Fruit fly (Drosophila melanogaster) Kc167 (cell line): ENCODE measurements around the gene Cpr67Fa2.

ENCODE experiments used
- Myc ChIP-seq: fragments of >200 bp; optimal IDR thresholded peaks from 2 replicates; lab custom pipeline; 2017; ENCODE audit warnings: missing external identifiers
- Sin3A ChIP-seq: fragments of >200 bp; optimal IDR thresholded peaks from 2 replicates; lab custom pipeline; 2018; ENCODE audit warnings: missing external identifiers
- h ChIP-seq: fragments of >200 bp; optimal IDR thresholded peaks from 3 replicates; lab custom pipeline; 2018; ENCODE audit warnings: missing external identifiers
- insv ChIP-seq: fragments of >200 bp; optimal IDR thresholded peaks from 3 replicates; lab custom pipeline; 2018; ENCODE audit warnings: missing external identifiers
- psq ChIP-seq: fragments of >200 bp; optimal IDR thresholded peaks from 2 replicates; lab custom pipeline; 2017; ENCODE audit warnings: missing external identifiers
- ttk ChIP-seq: sonication (Bioruptor generic); optimal IDR thresholded peaks from 2 replicates; lab custom pipeline; 2017; ENCODE audit warnings: missing external identifiers

The Cpr67Fa2 gene

DNA sequence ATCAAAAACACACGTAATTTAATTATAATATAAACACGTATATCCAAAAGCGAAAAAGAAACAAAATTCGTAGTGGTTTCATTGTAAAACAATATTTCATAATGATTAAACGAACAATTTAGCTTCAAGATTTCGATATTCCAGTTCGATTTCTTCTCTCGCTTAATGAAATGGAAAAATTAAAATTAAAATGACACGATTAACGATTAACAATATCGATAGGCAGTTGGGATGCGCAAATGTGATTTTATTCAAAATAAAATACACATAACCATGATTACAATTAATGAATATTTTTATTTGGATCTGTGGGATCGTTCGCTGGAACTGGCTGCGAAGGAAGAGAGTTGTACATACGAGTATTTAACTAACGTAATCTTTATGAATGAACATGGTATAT is 15.5 kb upstream of the Cpr67Fa2 start:
- no peak for TF ChIP-seq insv (lab: Kevin White, UChicago)
- TF ChIP-seq Sin3A (lab: Kevin White, UChicago), result no peak
- no peak for TF ChIP-seq ttk (lab: Kevin White, UChicago)
- TF ChIP-seq Myc (lab: Kevin White, UChicago), result no peak

DNA sequence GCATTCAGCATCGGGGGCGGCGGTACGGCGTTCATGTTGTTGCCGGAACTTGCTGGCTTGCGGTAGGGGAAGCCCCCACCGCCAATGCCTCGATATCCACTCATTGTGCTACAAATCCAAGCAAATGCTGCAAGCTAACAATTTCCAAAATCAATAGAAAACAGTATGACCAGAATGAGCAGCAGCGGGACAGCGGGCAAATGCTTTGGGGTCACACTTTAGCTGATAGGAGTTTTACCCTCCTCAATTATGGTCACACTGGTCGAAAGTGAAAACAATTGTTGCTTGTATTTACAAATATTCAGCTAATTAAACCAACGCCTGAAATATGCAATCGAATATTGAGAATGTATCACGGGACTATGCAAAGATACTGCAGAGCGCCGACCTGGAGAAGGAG is 12.7 kb upstream of the Cpr67Fa2 start, which contains the start of the genes CG6418 and Blos4:
TSS of gene CG6418 (minus strand) at position 196 of the 400 bp plus-strand sequence.
TSS of gene Blos4 (plus strand) at position 244 of the 400 bp plus-strand sequence.
- TF ChIP-seq Myc (lab: Kevin White, UChicago), result no peak
- TF ChIP-seq h (lab: Kevin White, UChicago), result no peak
- TF ChIP-seq Sin3A (lab: Kevin White, UChicago), result no peak
- TF ChIP-seq ttk (lab: Kevin White, UChicago), result no peak
- TF ChIP-seq psq (lab: Kevin White, UChicago), result no peak
- TF ChIP-seq insv (lab: Kevin White, UChicago), result no peak

DNA sequence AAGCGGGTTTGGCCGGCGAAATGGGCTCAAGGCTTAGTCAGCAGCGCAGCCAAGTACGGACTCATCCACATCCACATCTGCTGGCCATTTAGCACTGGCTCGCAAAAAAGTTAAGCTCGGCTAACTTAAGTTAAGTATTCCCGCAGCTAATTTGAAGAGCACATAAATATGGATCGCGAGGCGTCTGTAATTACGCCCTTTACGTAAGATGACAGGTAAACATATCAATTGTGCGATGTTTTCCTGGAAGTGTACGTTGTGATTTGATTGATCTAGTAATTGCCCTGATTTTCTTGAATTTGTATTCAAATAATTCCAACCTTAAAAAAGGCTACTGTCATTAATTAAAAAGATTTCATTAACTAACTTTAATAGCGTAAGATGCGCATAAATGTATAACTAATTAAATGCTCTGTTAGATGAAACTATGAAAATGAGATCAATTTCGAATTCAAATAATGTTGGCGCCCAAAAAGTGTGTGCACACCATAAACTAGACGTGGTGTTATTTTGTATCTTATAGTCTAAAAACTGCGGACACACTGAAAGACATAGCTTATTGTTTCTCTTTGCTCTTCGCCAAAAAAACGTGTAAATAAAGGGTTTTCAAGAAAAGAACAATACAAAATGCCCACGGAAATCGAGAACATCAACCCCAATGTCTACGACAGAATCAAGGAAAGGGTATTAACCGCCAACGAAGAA is 9.0 kb upstream of the Cpr67Fa2 start, which contains the start of the genes CG6409 and galla-2:
TSS of gene CG6409 (minus strand) at position 51 of the 705 bp plus-strand sequence.
TSS of gene galla-2 (plus strand) at position 555 of the 705 bp plus-strand sequence.
- no peak for TF ChIP-seq psq (lab: Kevin White, UChicago)
- TF ChIP-seq Sin3A (lab: Kevin White, UChicago), result no peak
- TF ChIP-seq ttk (lab: Kevin White, UChicago), result no peak
- no peak for TF ChIP-seq h (lab: Kevin White, UChicago)
- TF ChIP-seq Myc (lab: Kevin White, UChicago), result no peak
- no peak for TF ChIP-seq insv (lab: Kevin White, UChicago)

DNA sequence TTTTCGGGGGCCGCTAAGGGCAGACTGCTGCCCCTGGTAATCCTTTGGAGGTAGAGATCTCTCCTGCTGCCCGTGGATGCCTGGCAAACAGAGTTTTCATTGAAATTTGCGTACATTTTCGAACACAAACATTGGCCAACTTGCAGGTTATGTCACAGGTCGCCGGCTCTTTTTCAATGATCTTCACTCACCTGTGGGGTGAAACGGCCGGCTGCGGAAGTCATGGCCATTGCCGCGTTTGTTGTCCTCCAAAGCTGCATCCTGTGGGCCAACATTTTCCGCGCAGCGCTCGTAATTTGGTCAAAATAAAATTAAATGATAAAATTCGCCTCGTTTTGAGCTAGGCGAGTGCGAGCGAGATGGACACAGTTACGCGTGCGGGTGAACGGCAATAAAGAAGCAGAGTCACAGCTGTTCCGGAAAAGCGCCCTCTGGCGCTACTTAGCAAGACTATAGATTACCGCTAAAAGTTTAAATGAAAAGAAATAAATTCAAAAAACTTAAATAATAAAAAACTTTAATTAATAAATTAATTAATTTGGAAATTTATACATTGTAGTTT is 5.7 kb upstream of the Cpr67Fa2 start:
- TF ChIP-seq ttk (lab: Kevin White, UChicago) (no peak), h (lab: Kevin White, UChicago) (no peak), Myc (lab: Kevin White, UChicago) (no peak), Sin3A (lab: Kevin White, UChicago) (no peak), psq (lab: Kevin White, UChicago) (no peak), insv (lab: Kevin White, UChicago) (no peak)

DNA sequence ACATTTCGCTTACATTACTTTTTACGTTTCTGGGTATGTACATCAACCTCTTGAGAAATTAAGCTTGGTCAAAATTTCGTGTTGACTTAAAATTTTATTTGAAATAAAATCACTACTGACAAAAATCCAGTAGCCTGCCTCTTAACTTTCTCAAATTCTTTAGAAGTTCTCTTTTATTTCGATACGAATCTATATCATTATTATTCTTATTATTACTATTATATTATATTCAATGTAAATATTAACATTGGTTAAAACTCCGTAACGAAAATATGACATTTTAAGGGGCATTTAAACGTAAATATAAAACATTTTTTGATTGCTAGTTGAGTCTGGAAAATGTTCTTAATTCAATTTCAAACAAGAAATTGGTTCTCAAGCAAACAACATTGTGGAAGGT is 5.1 kb upstream of the Cpr67Fa2 start, which contains the start of gene OXA1L:
TSS of gene OXA1L (minus strand) at position 101 of the 400 bp plus-strand sequence.
- TF ChIP-seq insv (lab: Kevin White, UChicago), result no peak
- no peak for TF ChIP-seq ttk (lab: Kevin White, UChicago)
- no peak for TF ChIP-seq psq (lab: Kevin White, UChicago)
- no peak for TF ChIP-seq Sin3A (lab: Kevin White, UChicago)
- no peak for TF ChIP-seq Myc (lab: Kevin White, UChicago)
- TF ChIP-seq h (lab: Kevin White, UChicago), result no peak

DNA sequence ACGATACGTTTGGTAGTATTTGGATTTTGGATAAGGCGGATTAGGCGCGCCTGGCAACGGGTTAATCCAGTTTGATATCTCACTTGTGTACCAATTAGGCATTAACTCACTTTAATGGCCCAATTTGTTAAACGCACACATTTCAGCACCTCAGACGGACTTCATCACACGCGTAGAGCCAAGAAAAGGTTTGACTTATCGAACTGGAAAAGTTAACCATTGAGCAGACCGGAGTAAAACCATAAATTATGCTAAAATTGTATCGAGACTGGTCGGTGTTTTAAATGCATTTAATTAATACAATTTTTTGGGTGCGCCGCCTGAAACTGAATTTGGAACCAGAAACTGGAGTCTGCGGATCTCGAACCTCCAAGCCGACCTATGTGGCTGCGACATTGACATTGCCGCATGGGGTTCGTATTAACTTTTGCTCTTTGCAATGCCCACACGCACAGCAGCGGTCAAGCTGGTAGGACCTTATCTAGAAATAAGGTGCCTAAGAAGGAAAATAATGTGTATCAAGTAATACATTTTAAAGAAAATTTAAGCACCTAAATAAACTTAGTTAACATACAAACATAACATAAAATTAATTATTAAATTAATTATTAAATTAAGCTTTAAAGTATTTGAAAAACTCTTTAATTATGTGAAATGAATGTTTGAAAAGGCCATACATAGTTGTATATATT is 2.4 kb upstream of the Cpr67Fa2 start:
- TF ChIP-seq Myc (lab: Kevin White, UChicago) (no peak), ttk (lab: Kevin White, UChicago) (no peak), Sin3A (lab: Kevin White, UChicago) (no peak), insv (lab: Kevin White, UChicago) (no peak), psq (lab: Kevin White, UChicago) (no peak), h (lab: Kevin White, UChicago) (no peak)

DNA sequence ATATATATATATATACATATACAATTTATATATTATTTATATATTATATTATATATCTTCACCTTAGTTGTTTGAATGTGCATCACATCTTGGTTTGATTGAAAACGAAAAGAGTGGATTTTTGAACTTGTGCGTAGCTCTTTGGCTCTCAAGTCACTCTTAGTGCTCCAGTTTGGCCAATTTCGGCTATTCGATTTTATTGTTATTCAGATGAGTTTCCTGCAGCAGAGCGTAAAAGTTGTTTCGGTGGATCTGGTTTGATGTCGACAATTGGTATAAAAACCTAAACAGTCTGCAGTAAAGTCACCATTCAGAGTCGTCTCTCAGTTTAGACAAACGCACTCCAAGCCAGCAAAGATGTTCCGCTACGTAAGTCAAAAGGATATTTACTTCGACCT is 1.8 kb upstream of the Cpr67Fa2 start, which contains the start of gene Cpr67Fa1:
TSS of gene Cpr67Fa1 (plus strand) at position 299 of the 398 bp plus-strand sequence.
- TF ChIP-seq psq (lab: Kevin White, UChicago) (no peak), ttk (lab: Kevin White, UChicago) (no peak), Myc (lab: Kevin White, UChicago) (no peak), Sin3A (lab: Kevin White, UChicago) (no peak), h (lab: Kevin White, UChicago) (no peak), insv (lab: Kevin White, UChicago) (no peak)

DNA sequence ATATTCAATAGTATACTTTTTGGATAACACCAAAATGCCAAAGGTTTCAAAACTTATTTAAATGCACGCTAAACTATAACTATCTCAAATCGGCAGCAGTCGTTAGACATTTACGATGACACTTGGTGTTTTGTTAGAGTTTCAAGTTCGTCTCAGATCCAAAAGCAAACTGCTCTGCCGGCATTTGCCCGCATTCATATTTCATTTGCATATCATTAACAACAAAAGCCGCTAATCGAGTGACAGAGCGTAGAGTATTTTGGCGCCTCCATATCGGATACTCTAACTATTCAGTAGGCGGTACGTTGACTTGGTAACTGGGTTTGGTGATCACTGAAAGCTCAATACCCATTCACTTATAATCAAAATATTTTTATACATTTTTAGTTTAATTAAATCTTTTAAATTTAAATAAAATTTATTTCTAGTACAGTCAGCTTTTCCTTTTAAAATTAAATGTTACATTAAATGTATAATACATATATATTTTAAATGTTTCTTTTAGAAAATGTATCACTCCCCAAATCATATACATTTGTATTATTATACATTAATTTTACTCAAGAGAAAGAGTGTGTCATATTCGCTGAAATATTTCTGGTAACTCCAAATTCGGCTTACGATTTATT is 1.8 kb downstream of the Cpr67Fa2 start:
- TF ChIP-seq Sin3A (lab: Kevin White, UChicago) (no peak), psq (lab: Kevin White, UChicago) (no peak), ttk (lab: Kevin White, UChicago) (no peak), insv (lab: Kevin White, UChicago) (no peak), h (lab: Kevin White, UChicago) (no peak), Myc (lab: Kevin White, UChicago) (no peak)

DNA sequence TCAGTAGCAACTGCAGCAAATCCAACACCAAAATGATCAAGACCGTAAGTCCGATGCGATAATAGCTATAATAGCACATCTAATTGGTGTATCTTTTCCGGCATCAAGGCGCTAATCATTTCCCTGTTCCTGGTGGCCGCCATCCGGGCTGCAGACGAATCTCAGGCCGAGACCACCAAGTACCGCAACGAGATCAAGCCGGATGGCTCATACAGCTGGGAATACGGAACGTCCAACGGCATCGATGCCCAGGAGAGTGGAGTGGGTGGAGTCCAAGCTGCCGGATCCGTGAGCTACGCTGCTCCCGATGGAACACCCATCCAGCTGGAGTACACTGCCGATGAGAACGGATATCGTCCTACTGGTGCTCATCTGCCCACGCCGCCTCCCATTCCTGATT is 2.6 kb downstream of the Cpr67Fa2 start, which contains the start of gene Cpr67Fb:
TSS of gene Cpr67Fb (plus strand) at position 15 of the 400 bp plus-strand sequence.
- TF ChIP-seq ttk (lab: Kevin White, UChicago) (no peak), Myc (lab: Kevin White, UChicago) (no peak), psq (lab: Kevin White, UChicago) (no peak), insv (lab: Kevin White, UChicago) (no peak), Sin3A (lab: Kevin White, UChicago) (no peak), h (lab: Kevin White, UChicago) (no peak)

DNA sequence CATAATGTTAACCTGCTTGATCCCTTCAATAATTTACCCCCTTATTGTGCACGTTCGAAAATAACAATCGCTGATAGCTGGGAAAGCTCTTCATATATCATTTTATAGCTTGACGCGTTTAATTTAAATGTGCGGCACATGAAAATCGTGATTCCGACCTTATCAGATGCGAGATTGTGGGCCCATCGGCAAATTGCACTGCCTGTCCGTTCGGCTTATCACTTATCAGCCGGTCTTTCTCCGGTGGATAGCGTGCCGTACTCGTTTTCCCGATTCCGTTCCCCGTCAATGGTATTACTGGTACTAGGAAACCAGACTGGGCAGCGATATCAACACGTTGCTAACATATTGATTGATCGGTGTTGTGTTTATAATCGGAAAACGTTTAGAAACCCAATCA is 5.4 kb downstream of the Cpr67Fa2 start:
- no peak for TF ChIP-seq Myc (lab: Kevin White, UChicago)
- TF ChIP-seq ttk (lab: Kevin White, UChicago), result no peak
- no peak for TF ChIP-seq insv (lab: Kevin White, UChicago)
- no peak for TF ChIP-seq Sin3A (lab: Kevin White, UChicago)
- TF ChIP-seq psq (lab: Kevin White, UChicago), result no peak
